Worm (Caenorhabditis elegans): ENCODE results near the gene clec-125.

ce11 chrII:3476536-3476935 is 39.3 kb upstream of the clec-125 start:
- TF ChIP-seq ama-1 (optimal IDR thresholded peaks at IDR 0.05) (no peak), egl-27 (tag; optimal IDR thresholded peaks at IDR 0.05) (no peak), elt-1 (tag; optimal IDR thresholded peaks at IDR 0.05) (no peak), ztf-4 (tag; optimal IDR thresholded peaks at IDR 0.05) (no peak), R02D3.7 (tag; optimal IDR thresholded peaks at IDR 0.05) (no peak), ceh-16 (tag; optimal IDR thresholded peaks at IDR 0.05) (no peak), skn-1 (tag; optimal IDR thresholded peaks at IDR 0.05) (no peak), nhr-237 (tag; optimal IDR thresholded peaks at IDR 0.05) (no peak), zag-1 (tag; optimal IDR thresholded peaks at IDR 0.05) (no peak), F13H6.1 (tag; optimal IDR thresholded peaks at IDR 0.05) (no peak), peb-1 (tag; optimal IDR thresholded peaks at IDR 0.05) (no peak)

Data from whole organism, L2 larva.